Fruit fly (Drosophila melanogaster): Measurements from ENCODE around the gene CG1529.
A peak's percentile ranks its signal among the peaks of the same experiment; 100 is the strongest.

CG1529 gene

dm6 chrX:21027929-21028575, 3.7 kb downstream of the CG1529 start, which contains the start of gene CG1532 (continued):
- TF ChIP-seq tna (GFP tag; IDR thresholded peaks at IDR 0.05; ENCODE audit: partially characterized antibody) (peak; percentile 35; the same call in 1 of the 2 replicates), CG2712 (tag; optimal IDR thresholded peaks at IDR 0.05) (peak; percentile 9), CG2116 (GFP tag; optimal IDR thresholded peaks at IDR 0.05) (peak; percentile 38), hbn (GFP tag; IDR thresholded peaks at IDR 0.05; ENCODE audit: partially characterized antibody) (peak; percentile 56), E2f2 (GFP tag; IDR thresholded peaks at IDR 0.05) (peak; percentile 62), Pdp1 (GFP tag; optimal IDR thresholded peaks at IDR 0.05) (peak in 1 of 2 experiments; percentile 8), bbx (GFP tag; IDR thresholded peaks at IDR 0.05; ENCODE audit: partially characterized antibody) (peak; percentile 53), CG10543 (GFP tag; optimal IDR thresholded peaks at IDR 0.05) (peak; percentile 45), CG8290 (GFP tag; optimal IDR thresholded peaks at IDR 0.05) (peak; percentile 2), CG8290 (tag; optimal IDR thresholded peaks at IDR 0.05) (peak in 1 of 2 experiments; percentile 48), CG6791 (GFP tag; IDR thresholded peaks at IDR 0.05; ENCODE audit: partially characterized antibody) (peak; percentile 58; the same call in 1 of the 3 replicates), Sry-δ (GFP tag; optimal IDR thresholded peaks at IDR 0.05) (peak; percentile 24), CG15514 (GFP tag; optimal IDR thresholded peaks at IDR 0.05) (peak; percentile 48), inv (GFP tag; IDR thresholded peaks at IDR 0.05; ENCODE audit: partially characterized antibody) (peak; percentile 49; the same call in 1 of the 2 replicates), CG1832 (GFP tag; optimal IDR thresholded peaks at IDR 0.05) (peak; percentile 26), MESR4 (GFP tag; optimal IDR thresholded peaks at IDR 0.05) (peak; percentile 48), CG42726 (GFP tag; IDR thresholded peaks at IDR 0.05; ENCODE audit: partially characterized antibody) (peak; percentile 73; the same call in 1 of the 2 replicates), row (GFP tag; IDR thresholded peaks at IDR 0.05) (peak; percentile 48; the same call in 2 of the 3 replicates), CG34422 (GFP tag; IDR thresholded peaks at IDR 0.05) (0 out of 3 replicates have a peak, but pooled peaks have one; percentile 26), Rfx (GFP tag; IDR thresholded peaks at IDR 0.05) (0 out of 2 replicates have a peak, but pooled peaks have one; percentile 6), Doc3 (GFP tag; IDR thresholded peaks at IDR 0.05; ENCODE audit: partially characterized antibody) (peak; percentile 56; the same call in 1 of the 3 replicates), zen2 (GFP tag; IDR thresholded peaks at IDR 0.05; ENCODE audit: partially characterized antibody) (peak; percentile 10; the same call in 1 of the 3 replicates), sens (GFP tag) (peak; percentile 79), CG6813 (GFP tag; optimal IDR thresholded peaks at IDR 0.05) (peak; percentile 25), chinmo (GFP tag; IDR thresholded peaks at IDR 0.05; ENCODE audit: partially characterized antibody) (0 out of 4 replicates have a peak, but pooled peaks have one; percentile 58), Vsx1 (GFP tag; optimal IDR thresholded peaks at IDR 0.05) (peak; percentile 78), mirr (GFP tag; optimal IDR thresholded peaks at IDR 0.05) (peak; percentile 64), grn (GFP tag; optimal IDR thresholded peaks at IDR 0.05) (peak; percentile 80), CG6765 (GFP tag; optimal IDR thresholded peaks at IDR 0.05) (no peak), CG8281 (tag; optimal IDR thresholded peaks at IDR 0.05) (no peak), CoRest (tag; optimal IDR thresholded peaks at IDR 0.05) (peak; percentile 7), Med (GFP tag) (peak; percentile 83), cwo (GFP tag; optimal IDR thresholded peaks at IDR 0.05) (peak; percentile 75), CG18262 (tag; optimal IDR thresholded peaks at IDR 0.05) (peak; percentile 6), CG1529 (GFP tag; optimal IDR thresholded peaks at IDR 0.05) (peak; percentile 40), exex (tag; optimal IDR thresholded peaks at IDR 0.05) (peak; percentile 69), Drgx (GFP tag; IDR thresholded peaks at IDR 0.05) (no peak), HLH3B (GFP tag; IDR thresholded peaks at IDR 0.05) (no peak), Tbp (GFP tag; optimal IDR thresholded peaks at IDR 0.05) (no peak), slou (GFP tag; optimal IDR thresholded peaks at IDR 0.05) (no peak), knrl (GFP tag; IDR thresholded peaks at IDR 0.05; ENCODE audit: partially characterized antibody) (peak; percentile 57), Opbp (GFP tag; IDR thresholded peaks at IDR 0.05; ENCODE audit: partially characterized antibody) (peak; percentile 57; the same call in 2 of the 3 replicates), Awh (GFP tag; IDR thresholded peaks at IDR 0.05) (0 out of 2 replicates have a peak, but pooled peaks have one; percentile 9), ham (GFP tag; IDR thresholded peaks at IDR 0.05) (no peak), CrebB (tag; optimal IDR thresholded peaks at IDR 0.05) (no peak), da (GFP tag; optimal IDR thresholded peaks at IDR 0.05) (no peak), ranshi (GFP tag; IDR thresholded peaks at IDR 0.05) (no peak)

Measured in whole organism, embryonic.